Worm (Caenorhabditis elegans) whole organism, young adult: ENCODE measurements around the gene W03F8.6.

Experiments
- F57C9.4 ChIP-seq: sonication (generic microtip); optimal IDR thresholded peaks from 2 replicates; lab custom pipeline; 2017; ENCODE audit warnings: mild to moderate bottlenecking, missing genetic modification characterization, missing compliant biosample characterization
- ceh-27 ChIP-seq: fragments of 200-800 bp; sonication (Bioruptor generic); optimal IDR thresholded peaks from 2 replicates; lab custom pipeline; 2018; ENCODE audit warnings: mild to moderate bottlenecking, missing genetic modification characterization, moderate library complexity, missing compliant biosample characterization
- nfya-1 ChIP-seq: sonication (generic microtip); optimal IDR thresholded peaks from 2 replicates; lab custom pipeline; 2017; ENCODE audit warnings: antibody characterized with exemption, missing compliant biosample characterization, missing genetic modification characterization, borderline replicate concordance; ENCODE audit not compliant: insufficient read depth
- snpc-1.3 ChIP-seq: sonication (generic microtip); optimal IDR thresholded peaks from 2 replicates; lab custom pipeline; 2017; ENCODE audit warnings: missing genetic modification characterization, mild to moderate bottlenecking, missing compliant biosample characterization, antibody characterized with exemption, moderate library complexity, missing genotype, missing genetic modification reagents; ENCODE audit not compliant: insufficient read depth
- sptf-2 ChIP-seq: fragments of 200-800 bp; sonication (Bioruptor generic); optimal IDR thresholded peaks from 2 replicates; lab custom pipeline; 2018; ENCODE audit warnings: mild to moderate bottlenecking, missing genetic modification characterization, missing compliant biosample characterization
- unc-62 ChIP-seq: fragments of 150-350 bp; optimal IDR thresholded peaks from 2 replicates; lab custom pipeline; 2014; ENCODE audit warnings: missing biosample characterization, missing genetic modification reagents, missing genetic modification characterization
- zfh-2 ChIP-seq: fragments of 200-800 bp; sonication (Bioruptor generic); conservative IDR thresholded peaks from 2 replicates; pipeline ENCODE4 v1.3.6; 2022; ENCODE audit warnings: missing genetic modification reagents, missing genetic modification characterization, missing compliant biosample characterization
- ztf-6 ChIP-seq: fragments of 200-800 bp; sonication (Bioruptor generic); IDR thresholded peaks from 2 replicates; pipeline ENCODE4 v1.3.6; 2022; ENCODE audit warnings: missing genetic modification reagents, missing genetic modification characterization, missing compliant biosample characterization

- no peak for TF ChIP-seq F57C9.4
- TF ChIP-seq sptf-2 (GFP tag; lab: Kevin White, UChicago) = no peak
- no peak for TF ChIP-seq snpc-1.3 (tag; lab: Kevin White, UChicago)
- no peak for TF ChIP-seq unc-62 (GFP tag; lab: Kevin White, UChicago)
- no peak for TF ChIP-seq ztf-6 (GFP tag; lab: Robert Waterston, UW)
- no peak for TF ChIP-seq nfya-1 (tag; lab: Kevin White, UChicago)
- no peak for TF ChIP-seq ceh-27 (GFP tag; lab: Kevin White, UChicago)
- TF ChIP-seq zfh-2 (GFP tag; lab: Robert Waterston, UW) = no peak
Measured at ce11 chrIV:5149793-5150192, 36.6 kb downstream of the W03F8.6 start, which contains the start of gene C24D10.5.
